Worm (Caenorhabditis elegans) whole organism, mixed stage, embryonic: ENCODE measurements around the gene R05G6.4.
"Not testable (repeated sequence)": the region's sequence is repeated elsewhere in the genome, so short reads cannot be mapped to it uniquely, and the experiment has no call there.

Experiments
- M03D4.4 ChIP-seq: sonication (generic microtip); optimal IDR thresholded peaks from 2 replicates; lab custom pipeline; 2017; ENCODE audit warnings: mild to moderate bottlenecking, missing genetic modification characterization, missing compliant biosample characterization
- bed-3 ChIP-seq: fragments of 200-800 bp; sonication (Bioruptor generic); optimal IDR thresholded peaks from 3 replicates; lab custom pipeline; 2018; ENCODE audit warnings: mild to moderate bottlenecking, missing genetic modification characterization, moderate library complexity, missing compliant biosample characterization
- blmp-1 ChIP-seq: fragments of 150-350 bp; optimal IDR thresholded peaks from 2 replicates; lab custom pipeline; 2014; ENCODE audit warnings: missing biosample characterization, missing genetic modification characterization
- ceh-39 ChIP-seq: fragments of 150-350 bp; optimal IDR thresholded peaks from 2 replicates; lab custom pipeline; 2014; ENCODE audit warnings: missing biosample characterization, missing genetic modification characterization
- ceh-43 ChIP-seq: fragments of 200-800 bp; sonication (Bioruptor generic); optimal IDR thresholded peaks from 2 replicates; lab custom pipeline; 2018; ENCODE audit warnings: mild to moderate bottlenecking, missing genetic modification characterization, moderate library complexity, missing compliant biosample characterization
- ceh-83 ChIP-seq: fragments of 200-800 bp; sonication (Bioruptor generic); optimal IDR thresholded peaks from 2 replicates; lab custom pipeline; 2018; ENCODE audit warnings: mild to moderate bottlenecking, missing genetic modification characterization, missing compliant biosample characterization
- ces-1 ChIP-seq: fragments of 150-350 bp; optimal IDR thresholded peaks from 2 replicates; lab custom pipeline; 2014; ENCODE audit warnings: missing biosample characterization, missing genetic modification reagents, missing genetic modification characterization
- cnd-1 ChIP-seq: fragments of 200-800 bp; sonication (Bioruptor generic); optimal IDR thresholded peaks from 2 replicates; lab custom pipeline; 2018; ENCODE audit warnings: mild to moderate bottlenecking, missing genetic modification characterization, missing compliant biosample characterization
- drap-1 ChIP-seq: fragments of 200-800 bp; sonication (Bioruptor generic); optimal IDR thresholded peaks from 3 replicates; lab custom pipeline; 2018; ENCODE audit warnings: mild to moderate bottlenecking, missing genetic modification characterization, missing compliant biosample characterization
- elt-1 ChIP-seq: sonication (generic microtip); optimal IDR thresholded peaks from 2 replicates; lab custom pipeline; 2017; ENCODE audit warnings: missing genetic modification characterization, mild to moderate bottlenecking, missing compliant biosample characterization, antibody characterized with exemption, moderate library complexity, borderline replicate concordance; ENCODE audit not compliant: insufficient read depth
- elt-3 ChIP-seq: fragments of 150-350 bp; optimal IDR thresholded peaks from 2 replicates; lab custom pipeline; 2014; ENCODE audit warnings: missing biosample characterization, missing genetic modification characterization
- flh-1 ChIP-seq: fragments of 200-800 bp; sonication (Bioruptor generic); optimal IDR thresholded peaks from 2 replicates; lab custom pipeline; 2018; ENCODE audit warnings: mild to moderate bottlenecking, missing genetic modification characterization, moderate library complexity, missing compliant biosample characterization
- ham-2 ChIP-seq: fragments of 200-800 bp; sonication (Bioruptor generic); optimal IDR thresholded peaks from 2 replicates; lab custom pipeline; 2018; ENCODE audit warnings: mild to moderate bottlenecking, missing genetic modification characterization, missing compliant biosample characterization
- hlh-1 ChIP-seq: fragments of 150-350 bp; optimal IDR thresholded peaks from 2 replicates; lab custom pipeline; 2014; ENCODE audit warnings: missing biosample characterization, missing genetic modification reagents, missing genetic modification characterization
- lin-13 ChIP-seq: fragments of 150-350 bp; optimal IDR thresholded peaks from 2 replicates; lab custom pipeline; 2014; ENCODE audit warnings: missing biosample characterization, missing genetic modification characterization
- lin-32 ChIP-seq: fragments of 200-800 bp; sonication (Bioruptor generic); optimal IDR thresholded peaks from 2 replicates; lab custom pipeline; 2018; ENCODE audit warnings: mild to moderate bottlenecking, missing genetic modification characterization, missing compliant biosample characterization
- lsy-2 ChIP-seq: fragments of 150-350 bp; optimal IDR thresholded peaks from 2 replicates; lab custom pipeline; 2014; ENCODE audit warnings: missing biosample characterization, missing genetic modification characterization
- mab-5 ChIP-seq: fragments of 150-350 bp; optimal IDR thresholded peaks from 2 replicates; lab custom pipeline; 2014; ENCODE audit warnings: missing biosample characterization, missing genetic modification characterization
- mep-1 ChIP-seq: fragments of 150-350 bp; optimal IDR thresholded peaks from 2 replicates; lab custom pipeline; 2017; ENCODE audit warnings: missing biosample characterization, missing genetic modification reagents, missing genetic modification characterization, inconsistent platforms
- mls-2 ChIP-seq: sonication (generic microtip); optimal IDR thresholded peaks from 2 replicates; lab custom pipeline; 2016; ENCODE audit warnings: mild to moderate bottlenecking, missing genetic modification characterization, moderate library complexity, missing compliant biosample characterization
- nhr-12 ChIP-seq: fragments of 150-350 bp; optimal IDR thresholded peaks from 2 replicates; lab custom pipeline; 2014; ENCODE audit warnings: missing biosample characterization, missing genetic modification characterization
- nhr-2 ChIP-seq: fragments of 150-350 bp; optimal IDR thresholded peaks from 2 replicates; lab custom pipeline; 2014; ENCODE audit warnings: missing biosample characterization, missing genetic modification characterization
- nhr-237 ChIP-seq: fragments of 150-350 bp; optimal IDR thresholded peaks from 2 replicates; lab custom pipeline; 2014; ENCODE audit warnings: missing biosample characterization, missing genetic modification characterization
- nhr-28 ChIP-seq: fragments of 150-350 bp; optimal IDR thresholded peaks from 2 replicates; lab custom pipeline; 2014; ENCODE audit warnings: missing biosample characterization, missing genetic modification characterization
- nhr-76 ChIP-seq: sonication (generic microtip); optimal IDR thresholded peaks from 2 replicates; lab custom pipeline; 2017; ENCODE audit warnings: missing biosample characterization, missing genetic modification characterization
- pha-4 ChIP-seq: fragments of 150-350 bp; optimal IDR thresholded peaks from 2 replicates; lab custom pipeline; 2018; ENCODE audit warnings: missing biosample characterization, missing genetic modification reagents, missing genetic modification characterization
- sem-2 ChIP-seq: fragments of 200-800 bp; sonication (Bioruptor generic); optimal IDR thresholded peaks from 2 replicates; lab custom pipeline; 2018; ENCODE audit warnings: mild to moderate bottlenecking, missing genetic modification characterization, missing compliant biosample characterization
- snpc-4 ChIP-seq: fragments of 150-350 bp; optimal IDR thresholded peaks from 2 replicates; lab custom pipeline; 2014; ENCODE audit warnings: missing biosample characterization, missing genetic modification characterization
- sptf-1 ChIP-seq: sonication (generic microtip); optimal IDR thresholded peaks from 2 replicates; lab custom pipeline; 2017; ENCODE audit warnings: mild to moderate bottlenecking, missing genetic modification characterization, moderate library complexity, missing compliant biosample characterization
- tbx-8 ChIP-seq: fragments of 200-800 bp; sonication (Bioruptor generic); optimal IDR thresholded peaks from 2 replicates; lab custom pipeline; 2018; ENCODE audit warnings: mild to moderate bottlenecking, missing genetic modification characterization, moderate library complexity, missing compliant biosample characterization
- unc-120 ChIP-seq: sonication (generic microtip); optimal IDR thresholded peaks from 2 replicates; lab custom pipeline; 2017; ENCODE audit warnings: missing genetic modification characterization, missing compliant biosample characterization; ENCODE audit not compliant: poor library complexity, severe bottlenecking
- unc-39 ChIP-seq: fragments of 150-350 bp; optimal IDR thresholded peaks from 2 replicates; lab custom pipeline; 2014; ENCODE audit warnings: missing biosample characterization, missing genetic modification characterization
- unc-62 ChIP-seq: fragments of 150-350 bp; optimal IDR thresholded peaks from 2 replicates; lab custom pipeline; 2014; ENCODE audit warnings: missing biosample characterization, missing genetic modification reagents, missing genetic modification characterization
- zip-8 ChIP-seq: fragments of 150-350 bp; optimal IDR thresholded peaks from 2 replicates; lab custom pipeline; 2014; ENCODE audit warnings: missing biosample characterization, missing genetic modification characterization
- ztf-11 ChIP-seq: fragments of 150-350 bp; optimal IDR thresholded peaks from 2 replicates; lab custom pipeline; 2014; ENCODE audit warnings: missing biosample characterization, missing genetic modification characterization

The R05G6.4 gene

DNA sequence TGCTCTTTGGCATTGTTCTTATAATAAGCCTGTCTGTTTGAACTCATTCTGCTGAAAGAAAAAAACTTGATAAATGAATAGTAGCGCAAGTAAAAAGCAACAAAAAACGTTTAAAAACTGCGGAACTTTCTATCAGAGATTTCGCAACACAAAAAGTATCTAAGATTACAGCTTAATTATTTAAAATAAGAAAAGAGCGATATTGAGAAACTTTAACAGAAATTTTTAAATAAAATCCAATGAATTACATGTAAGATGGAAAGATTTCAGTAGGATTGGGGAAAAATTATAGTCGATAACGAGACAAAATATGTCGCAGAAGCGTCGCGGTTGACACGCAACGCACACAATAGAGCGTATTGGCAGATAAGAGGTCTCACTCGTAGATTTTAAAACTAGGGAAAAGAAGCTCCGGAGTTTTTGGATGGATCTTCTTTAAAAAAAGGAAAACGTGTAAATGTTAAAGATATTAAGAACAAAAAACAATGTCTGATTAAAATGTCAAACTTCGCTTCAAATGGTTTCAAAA, 48.6 kb downstream of the R05G6.4 start, which contains the start of gene ima-3:
Gene ima-3, minus strand, starts transcription at position 51 of the 529 bp plus-strand sequence.
- no peak for TF ChIP-seq unc-39 (tag; lab: Kevin White, UChicago)
- TF ChIP-seq bed-3 (GFP tag; lab: Kevin White, UChicago), result no peak
- peak; percentile 52 for TF ChIP-seq nhr-237
- peak; percentile 45 for TF ChIP-seq ces-1 (GFP tag; lab: Kevin White, UChicago)
- no peak for TF ChIP-seq nhr-12
- no peak for TF ChIP-seq cnd-1 (tag; lab: Kevin White, UChicago)
- no peak for TF ChIP-seq flh-1
- no peak for TF ChIP-seq snpc-4 (tag; lab: Kevin White, UChicago)
- TF ChIP-seq elt-1 (tag; lab: Kevin White, UChicago), result no peak
- no peak for TF ChIP-seq nhr-28 (tag; lab: Kevin White, UChicago)
- TF ChIP-seq drap-1 (GFP tag; lab: Kevin White, UChicago), result no peak
- TF ChIP-seq ztf-11 (tag; lab: Kevin White, UChicago), result no peak
- no peak for TF ChIP-seq sptf-1 (tag; lab: Kevin White, UChicago)
- TF ChIP-seq mab-5 (tag; lab: Kevin White, UChicago), result no peak
- peak; percentile 35 for TF ChIP-seq lsy-2 (tag; lab: Kevin White, UChicago)
- TF ChIP-seq blmp-1, result no peak
- TF ChIP-seq mls-2 (tag; lab: Kevin White, UChicago), result no peak
- TF ChIP-seq sem-2, result no peak
- TF ChIP-seq unc-120 (tag; lab: Kevin White, UChicago), result no peak
- no peak for TF ChIP-seq pha-4 (tag; lab: Kevin White, UChicago)
- TF ChIP-seq nhr-76, result no peak
- no peak for TF ChIP-seq ceh-43 (GFP tag; lab: Kevin White, UChicago)
- TF ChIP-seq mep-1 (tag; lab: Kevin White, UChicago), result peak; percentile 61
- no peak for TF ChIP-seq hlh-1 (tag; lab: Kevin White, UChicago)
- TF ChIP-seq lin-13 (tag; lab: Kevin White, UChicago), result no peak
- TF ChIP-seq unc-62 (GFP tag; lab: Kevin White, UChicago), result no peak
- TF ChIP-seq M03D4.4 (tag; lab: Kevin White, UChicago), result no peak
- peak; percentile 88 for TF ChIP-seq ceh-39 (tag; lab: Kevin White, UChicago)
- TF ChIP-seq nhr-2, result no peak
- no peak for TF ChIP-seq lin-32
- no peak for TF ChIP-seq zip-8 (tag; lab: Kevin White, UChicago)
- no peak for TF ChIP-seq ceh-83 (GFP tag; lab: Kevin White, UChicago)
- TF ChIP-seq ham-2 (GFP tag; lab: Kevin White, UChicago), result no peak
- no peak for TF ChIP-seq tbx-8 (GFP tag; lab: Kevin White, UChicago)
- no peak for TF ChIP-seq elt-3 (tag; lab: Kevin White, UChicago)

- TF ChIP-seq mls-2 (tag; lab: Kevin White, UChicago); flh-1; nhr-12: not testable (repeated sequence)
These were observed 50.8 kb downstream of the R05G6.4 start, which contains the start of gene F32E10.9 for ce11 chrIV:7563850-7564249. F32E10.9 (minus strand) TSS chrIV:7563950.
